Fruit fly (Drosophila melanogaster): ENCODE measurements around the gene Hgsnat.

Hgsnat gene

dm6 chrX:4961028-4961427 is 42.5 kb downstream of the Hgsnat start, which contains the start of gene CG15468:
TSS of gene CG15468 (minus strand) at chrX:4961128.
- TF ChIP-seq OdsH (GFP tag; optimal IDR thresholded peaks at IDR 0.05) (no peak), Myc (optimal IDR thresholded peaks at IDR 0.05) (no peak), HLH106 (tag; optimal IDR thresholded peaks at IDR 0.05) (no peak), Dif (GFP tag; optimal IDR thresholded peaks at IDR 0.05; ENCODE audit: partially characterized antibody) (no peak), brk (GFP tag; optimal IDR thresholded peaks at IDR 0.05) (no peak), Vsx2 (GFP tag; optimal IDR thresholded peaks at IDR 0.05; ENCODE audit: partially characterized antibody) (no peak), sage (GFP tag; optimal IDR thresholded peaks at IDR 0.05) (no peak), fru (GFP tag; optimal IDR thresholded peaks at IDR 0.05) (no peak), dsf (GFP tag; optimal IDR thresholded peaks at IDR 0.05; ENCODE audit: borderline replicate concordance) (no peak), br (GFP tag; optimal IDR thresholded peaks at IDR 0.05) (no peak), Hnf4 (GFP tag; optimal IDR thresholded peaks at IDR 0.05) (no peak), Mio (GFP tag; optimal IDR thresholded peaks at IDR 0.05) (no peak)

dm6 chrX:4962964-4963363 is 44.4 kb downstream of the Hgsnat start:
- TF ChIP-seq fru (GFP tag; optimal IDR thresholded peaks at IDR 0.05) (no peak), sage (GFP tag; optimal IDR thresholded peaks at IDR 0.05) (no peak), jim (GFP tag; optimal IDR thresholded peaks at IDR 0.05) (no peak), ey (GFP tag; optimal IDR thresholded peaks at IDR 0.05) (no peak), Hr78 (GFP tag; optimal IDR thresholded peaks at IDR 0.05) (no peak), CG32264 (GFP tag; optimal IDR thresholded peaks at IDR 0.05) (no peak), Sp1 (GFP tag; optimal IDR thresholded peaks at IDR 0.05) (no peak), lola (GFP tag; optimal IDR thresholded peaks at IDR 0.05) (no peak), Myc (optimal IDR thresholded peaks at IDR 0.05) (no peak), Abd-B (GFP tag; optimal IDR thresholded peaks at IDR 0.05) (no peak), br (GFP tag; optimal IDR thresholded peaks at IDR 0.05) (no peak), N (GFP tag; optimal IDR thresholded peaks at IDR 0.05) (no peak), OdsH (GFP tag; optimal IDR thresholded peaks at IDR 0.05) (no peak), Mio (GFP tag; optimal IDR thresholded peaks at IDR 0.05) (no peak), sv (GFP tag; optimal IDR thresholded peaks at IDR 0.05) (no peak), woc (GFP tag; optimal IDR thresholded peaks at IDR 0.05) (no peak), CrebA (GFP tag; optimal IDR thresholded peaks at IDR 0.05; ENCODE audit: borderline replicate concordance) (no peak), Rel (GFP tag; optimal IDR thresholded peaks at IDR 0.05) (no peak), Rel (tag; optimal IDR thresholded peaks at IDR 0.05) (no peak), Vsx2 (GFP tag; optimal IDR thresholded peaks at IDR 0.05; ENCODE audit: partially characterized antibody) (no peak)

- TF ChIP-seq brk (GFP tag; optimal IDR thresholded peaks at IDR 0.05) (no peak), sv (GFP tag; optimal IDR thresholded peaks at IDR 0.05) (no peak), foxo (GFP tag; optimal IDR thresholded peaks at IDR 0.05) (peak in 1 of 2 experiments; percentile 18), Dfd (GFP tag; optimal IDR thresholded peaks at IDR 0.05) (no peak), tai (GFP tag; optimal IDR thresholded peaks at IDR 0.05) (no peak), psq (GFP tag; optimal IDR thresholded peaks at IDR 0.05) (peak; percentile 6), h (GFP tag; optimal IDR thresholded peaks at IDR 0.05) (peak; percentile 22), Mio (GFP tag; optimal IDR thresholded peaks at IDR 0.05) (no peak), Dif (GFP tag; optimal IDR thresholded peaks at IDR 0.05; ENCODE audit: partially characterized antibody) (no peak), br (GFP tag; optimal IDR thresholded peaks at IDR 0.05) (no peak), dsf (GFP tag; optimal IDR thresholded peaks at IDR 0.05; ENCODE audit: borderline replicate concordance) (no peak), Hr78 (GFP tag; optimal IDR thresholded peaks at IDR 0.05) (no peak), fru (GFP tag; optimal IDR thresholded peaks at IDR 0.05) (peak; percentile 35)
These were observed 47.1 kb downstream of the Hgsnat start for dm6 chrX:4965673-4966072.

- TF ChIP-seq CG32264 (GFP tag; optimal IDR thresholded peaks at IDR 0.05) = no peak
- TF ChIP-seq CG9705 (GFP tag; optimal IDR thresholded peaks at IDR 0.05) = no peak
- no peak for TF ChIP-seq jim (GFP tag; optimal IDR thresholded peaks at IDR 0.05)
- no peak for TF ChIP-seq HLH106 (tag; optimal IDR thresholded peaks at IDR 0.05)
- TF ChIP-seq dmrt93B (GFP tag; optimal IDR thresholded peaks at IDR 0.05) = no peak
- no peak for TF ChIP-seq Sp1 (GFP tag; optimal IDR thresholded peaks at IDR 0.05)
- no peak for TF ChIP-seq Hr78 (GFP tag; optimal IDR thresholded peaks at IDR 0.05)
- TF ChIP-seq sv (GFP tag; optimal IDR thresholded peaks at IDR 0.05) = no peak
- no peak for TF ChIP-seq Mio (GFP tag; optimal IDR thresholded peaks at IDR 0.05)
- TF ChIP-seq Abd-B (GFP tag; optimal IDR thresholded peaks at IDR 0.05) = no peak
- no peak for TF ChIP-seq Hnf4 (GFP tag; optimal IDR thresholded peaks at IDR 0.05)
- no peak for TF ChIP-seq lola (GFP tag; optimal IDR thresholded peaks at IDR 0.05)
- no peak for TF ChIP-seq Jra (GFP tag; optimal IDR thresholded peaks at IDR 0.05)
- TF ChIP-seq brk (GFP tag; optimal IDR thresholded peaks at IDR 0.05) = no peak
- peak; percentile 43 for TF ChIP-seq ey (GFP tag; optimal IDR thresholded peaks at IDR 0.05)
- no peak for TF ChIP-seq woc (GFP tag; optimal IDR thresholded peaks at IDR 0.05)
- TF ChIP-seq sage (GFP tag; optimal IDR thresholded peaks at IDR 0.05) = no peak
- TF ChIP-seq br (GFP tag; optimal IDR thresholded peaks at IDR 0.05) = peak; percentile 23
- no peak for TF ChIP-seq Dfd (GFP tag; optimal IDR thresholded peaks at IDR 0.05)
- no peak for TF ChIP-seq Vsx2 (GFP tag; optimal IDR thresholded peaks at IDR 0.05; ENCODE audit: partially characterized antibody)
- no peak for TF ChIP-seq tai (GFP tag; optimal IDR thresholded peaks at IDR 0.05)
- TF ChIP-seq usp (GFP tag; optimal IDR thresholded peaks at IDR 0.05) = no peak
- no peak for TF ChIP-seq N (GFP tag; optimal IDR thresholded peaks at IDR 0.05)
- peak; percentile 28 for TF ChIP-seq fru (GFP tag; optimal IDR thresholded peaks at IDR 0.05)
- TF ChIP-seq h (GFP tag; optimal IDR thresholded peaks at IDR 0.05) = peak; percentile 45
- no peak for TF ChIP-seq Rel (GFP tag; optimal IDR thresholded peaks at IDR 0.05)
- no peak for TF ChIP-seq Rel (tag; optimal IDR thresholded peaks at IDR 0.05)
- TF ChIP-seq pan (optimal IDR thresholded peaks at IDR 0.05) = no peak
- TF ChIP-seq dl (GFP tag; optimal IDR thresholded peaks at IDR 0.05; ENCODE audit: insufficient read depth in 1 of 2, partially characterized antibody in 2 of 2) = no peak
- TF ChIP-seq CrebA (GFP tag; optimal IDR thresholded peaks at IDR 0.05; ENCODE audit: borderline replicate concordance) = no peak
- TF ChIP-seq dsf (GFP tag; optimal IDR thresholded peaks at IDR 0.05; ENCODE audit: borderline replicate concordance) = no peak
- no peak for TF ChIP-seq OdsH (GFP tag; optimal IDR thresholded peaks at IDR 0.05)
- peak in 1 of 2 experiments; percentile 22 for TF ChIP-seq foxo (GFP tag; optimal IDR thresholded peaks at IDR 0.05)
- TF ChIP-seq psq (GFP tag; optimal IDR thresholded peaks at IDR 0.05) = peak; percentile 14
These were observed 51.4 kb downstream of the Hgsnat start for dm6 chrX:4969926-4970325.
